Fruit fly (Drosophila melanogaster): Measurements from ENCODE around the gene cal1.

DNA sequence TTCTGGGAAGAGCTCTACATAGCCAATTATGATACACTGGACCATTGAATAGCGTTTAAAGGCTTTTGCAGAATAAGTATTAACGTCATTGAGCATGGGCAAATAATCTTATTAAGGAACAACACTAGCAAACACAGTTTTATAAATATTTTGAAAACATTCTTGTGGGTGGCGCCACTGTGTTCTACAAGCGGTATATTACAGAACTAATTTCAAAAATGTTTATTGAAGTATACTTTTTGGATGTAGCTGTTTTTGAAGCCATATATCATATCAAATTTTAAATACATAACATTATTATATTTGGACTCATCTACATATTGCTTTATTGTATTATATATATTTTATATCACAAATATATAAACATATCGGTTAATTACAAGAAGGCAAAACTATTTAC is 20.8 kb downstream of the cal1 start:
- no peak for TF ChIP-seq usp (GFP tag; optimal IDR thresholded peaks at IDR 0.05)
- TF ChIP-seq pan (optimal IDR thresholded peaks at IDR 0.05) = no peak
- TF ChIP-seq Dll (optimal IDR thresholded peaks at IDR 0.05) = no peak

Measured in whole organism.